Fruit fly (Drosophila melanogaster): ENCODE measurements around the gene Nnf1b.

The Nnf1b gene

dm6 chr2L:857897-858517 is 47.6 kb downstream of the Nnf1b start (continued):
- no peak for TF ChIP-seq CG5245 (GFP tag; optimal IDR thresholded peaks at IDR 0.05)
- no peak for TF ChIP-seq MTF-1 (GFP tag; optimal IDR thresholded peaks at IDR 0.05; ENCODE audit: borderline replicate concordance)
- TF ChIP-seq CG10543 (GFP tag; optimal IDR thresholded peaks at IDR 0.05) = no peak
- TF ChIP-seq CG2116 (GFP tag; optimal IDR thresholded peaks at IDR 0.05) = peak; percentile 7
- TF ChIP-seq CG4617 (GFP tag; optimal IDR thresholded peaks at IDR 0.05; ENCODE audit: borderline replicate concordance) = no peak
- TF ChIP-seq Fer2 (tag; optimal IDR thresholded peaks at IDR 0.05) = no peak
- TF ChIP-seq CG4404 (GFP tag; IDR thresholded peaks at IDR 0.05) = no peak
- TF ChIP-seq Med (GFP tag) = peak; percentile 80
- no peak for TF ChIP-seq hbn (GFP tag; IDR thresholded peaks at IDR 0.05; ENCODE audit: partially characterized antibody)
- TF ChIP-seq pita (GFP tag; optimal IDR thresholded peaks at IDR 0.05) = no peak
- TF ChIP-seq CG13624 (GFP tag; optimal IDR thresholded peaks at IDR 0.05) = peak; percentile 20
- TF ChIP-seq Ada2b (GFP tag; IDR thresholded peaks at IDR 0.05) = no peak
- no peak for TF ChIP-seq sc (optimal IDR thresholded peaks at IDR 0.05)
- TF ChIP-seq sc (GFP tag; optimal IDR thresholded peaks at IDR 0.05) = no peak
- peak; percentile 16 for TF ChIP-seq Fer1 (GFP tag; optimal IDR thresholded peaks at IDR 0.05)
- no peak for TF ChIP-seq repo (GFP tag; optimal IDR thresholded peaks at IDR 0.05)
- TF ChIP-seq chm (GFP tag; IDR thresholded peaks at IDR 0.05) = no peak
- peak; percentile 38; the same call in 1 of the 2 replicates for TF ChIP-seq ranshi (GFP tag; IDR thresholded peaks at IDR 0.05)
- peak; percentile 38 for TF ChIP-seq CG12104 (GFP tag; optimal IDR thresholded peaks at IDR 0.05)
- TF ChIP-seq pho (GFP tag; optimal IDR thresholded peaks at IDR 0.05) = peak; percentile 21
- TF ChIP-seq H2.0 (GFP tag; IDR thresholded peaks at IDR 0.05) = peak; percentile 41; the same call in 1 of the 2 replicates
- no peak for TF ChIP-seq CG15011 (GFP tag; optimal IDR thresholded peaks at IDR 0.05)
- TF ChIP-seq CG13424 (tag; optimal IDR thresholded peaks at IDR 0.05) = peak; percentile 53
- no peak for TF ChIP-seq Taf1 (GFP tag; IDR thresholded peaks at IDR 0.05)
- no peak for TF ChIP-seq klu (GFP tag; IDR thresholded peaks at IDR 0.05)
- TF ChIP-seq trh (GFP tag; optimal IDR thresholded peaks at IDR 0.05) = no peak
- peak; percentile 20 for TF ChIP-seq CG17829 (tag; optimal IDR thresholded peaks at IDR 0.05)
- peak; percentile 38 for TF ChIP-seq org-1 (GFP tag; optimal IDR thresholded peaks at IDR 0.05)
- peak; percentile 42 for TF ChIP-seq NfI (GFP tag; optimal IDR thresholded peaks at IDR 0.05)
- no peak for TF ChIP-seq Dfd (GFP tag; optimal IDR thresholded peaks at IDR 0.05)
- TF ChIP-seq slp2 (GFP tag; optimal IDR thresholded peaks at IDR 0.05) = no peak
- peak; percentile 82 for TF ChIP-seq sug (tag; optimal IDR thresholded peaks at IDR 0.05)
- no peak for TF ChIP-seq Max (GFP tag; optimal IDR thresholded peaks at IDR 0.05)
- peak; percentile 58 for TF ChIP-seq CG9932 (GFP tag; IDR thresholded peaks at IDR 0.05)
- peak; percentile 70 for TF ChIP-seq slbo (GFP tag; IDR thresholded peaks at IDR 0.05)
- TF ChIP-seq Dad (GFP tag; optimal IDR thresholded peaks at IDR 0.05) = no peak
- TF ChIP-seq CG6791 (GFP tag; IDR thresholded peaks at IDR 0.05; ENCODE audit: partially characterized antibody) = no peak
- no peak for TF ChIP-seq cas (GFP tag; IDR thresholded peaks at IDR 0.05)
- peak; percentile 21 for TF ChIP-seq Mes4 (GFP tag; optimal IDR thresholded peaks at IDR 0.05)
- TF ChIP-seq CG14441 (GFP tag; IDR thresholded peaks at IDR 0.05) = peak; percentile 67
- TF ChIP-seq B-H1 (GFP tag; IDR thresholded peaks at IDR 0.05) = peak; percentile 54
- TF ChIP-seq CG6683 (GFP tag; optimal IDR thresholded peaks at IDR 0.05) = no peak
- TF ChIP-seq abd-A (tag; optimal IDR thresholded peaks at IDR 0.05) = no peak
- no peak for TF ChIP-seq hb (GFP tag; IDR thresholded peaks at IDR 0.05; ENCODE audit: partially characterized antibody)
- peak; percentile 13 for TF ChIP-seq kay (GFP tag; optimal IDR thresholded peaks at IDR 0.05)
- TF ChIP-seq CG4282 (GFP tag; optimal IDR thresholded peaks at IDR 0.05) = no peak
- TF ChIP-seq Dek (tag; optimal IDR thresholded peaks at IDR 0.05) = peak; percentile 33
- no peak for TF ChIP-seq CG11696 (GFP tag; IDR thresholded peaks at IDR 0.05)
- no peak for TF ChIP-seq CG13894 (tag; optimal IDR thresholded peaks at IDR 0.05)
- TF ChIP-seq ap (GFP tag; IDR thresholded peaks at IDR 0.05) = peak; percentile 59; the same call in 1 of the 2 replicates
- peak; percentile 48 for TF ChIP-seq Atf3 (GFP tag; optimal IDR thresholded peaks at IDR 0.05)

All from whole organism, embryonic.